Fruit fly (Drosophila melanogaster) whole organism, embryonic: ENCODE results near the gene Suv3.
A peak's percentile ranks its signal among the peaks of the same experiment; 100 is the strongest.

Experiments
- Ada2b ChIP-seq: fragments of 200-800 bp; sonication (Bioruptor generic); IDR thresholded peaks from 2 replicates; pipeline ENCODE4 v1.3.6; 2022; ENCODE audit warnings: missing biosample characterization, missing genetic modification characterization
- Asciz ChIP-seq: fragments of 200-800 bp; sonication (Bioruptor generic); optimal IDR thresholded peaks from 2 replicates; lab custom pipeline; 2017; ENCODE audit warnings: missing biosample characterization, mild to moderate bottlenecking, missing genetic modification characterization, missing genetic modification reagents
- Atf6 ChIP-seq: fragments of 200-800 bp; sonication (Bioruptor generic); IDR thresholded peaks from 2 replicates; pipeline ENCODE4 v1.3.6; 2022; ENCODE audit warnings: missing biosample characterization, missing genetic modification characterization
- Awh ChIP-seq: fragments of 200-800 bp; sonication (Bioruptor generic); IDR thresholded peaks from 2 replicates; pipeline ENCODE4, ENCODE4 v1.3.6; 2022; ENCODE audit warnings: missing biosample characterization, missing genetic modification characterization
- BtbVII ChIP-seq: fragments of 200-800 bp; sonication (Bioruptor generic); optimal IDR thresholded peaks from 3 replicates; lab custom pipeline; 2017; ENCODE audit warnings: missing biosample characterization, mild to moderate bottlenecking, missing genetic modification characterization
- CG10209 ChIP-seq: fragments of 200-800 bp; sonication (Bioruptor generic); optimal IDR thresholded peaks from 3 replicates; lab custom pipeline; 2017; ENCODE audit warnings: missing biosample characterization, mild to moderate bottlenecking, missing genetic modification characterization, missing genetic modification reagents
- CG10654 ChIP-seq: fragments of 200-800 bp; sonication (Bioruptor generic); optimal IDR thresholded peaks from 2 replicates; lab custom pipeline; 2016; ENCODE audit warnings: missing biosample characterization, missing genetic modification characterization
- CG14050 ChIP-seq: fragments of 200-800 bp; sonication (Bioruptor generic); IDR thresholded peaks from 3 replicates; pipeline ENCODE4 v1.3.6; 2022; ENCODE audit warnings: missing biosample characterization, missing genetic modification characterization
- CG14965 ChIP-seq: fragments of 200-800 bp; sonication (Bioruptor generic); optimal IDR thresholded peaks from 2 replicates; lab custom pipeline; 2016; ENCODE audit warnings: missing biosample characterization, missing genetic modification characterization, borderline replicate concordance
- CG15514 ChIP-seq: fragments of 200-800 bp; sonication (Bioruptor generic); optimal IDR thresholded peaks from 3 replicates; lab custom pipeline; 2017; ENCODE audit warnings: missing biosample characterization, missing genetic modification characterization, mild to moderate bottlenecking, moderate library complexity, missing genetic modification reagents
- CG1647 ChIP-seq: fragments of 200-800 bp; sonication (Bioruptor generic); optimal IDR thresholded peaks from 3 replicates; lab custom pipeline; 2016; ENCODE audit warnings: missing biosample characterization, missing genetic modification characterization
- CG18476 ChIP-seq: fragments of 200-800 bp; sonication (Bioruptor generic); optimal IDR thresholded peaks from 2 replicates; lab custom pipeline; 2016; ENCODE audit warnings: missing biosample characterization, mild to moderate bottlenecking, missing genetic modification characterization
- CG18619 ChIP-seq: fragments of 200-800 bp; sonication (Bioruptor generic); optimal IDR thresholded peaks from 3 replicates; lab custom pipeline; 2017; ENCODE audit warnings: missing biosample characterization, mild to moderate bottlenecking, missing genetic modification characterization
- CG32767 ChIP-seq: fragments of 200-800 bp; sonication (Bioruptor generic); IDR thresholded peaks from 2 replicates; pipeline ENCODE4 v1.3.6; 2022; ENCODE audit warnings: missing biosample characterization, missing genetic modification characterization
- CG3726 ChIP-seq: fragments of 200-800 bp; sonication (Bioruptor generic); IDR thresholded peaks from 3 replicates; pipeline ENCODE4, ENCODE4 v1.3.6; 2022; ENCODE audit warnings: missing biosample characterization, missing genetic modification characterization
- CG3995 ChIP-seq: fragments of 200-800 bp; sonication (Bioruptor generic); optimal IDR thresholded peaks from 3 replicates; lab custom pipeline; 2016; ENCODE audit warnings: missing biosample characterization, missing genetic modification characterization
- CG4707 ChIP-seq: fragments of 200-800 bp; sonication (Bioruptor generic); optimal IDR thresholded peaks from 2 replicates; lab custom pipeline; 2018; ENCODE audit warnings: missing biosample characterization, mild to moderate bottlenecking, missing genetic modification characterization, moderate library complexity
- CG8290 ChIP-seq, 3 experiments: fragments of 200-800 bp; sonication (Bioruptor generic); optimal IDR thresholded peaks; 2 replicates each; lab custom pipeline; 2016 to 2019; ENCODE audit warnings: missing biosample characterization in 3 of 3, missing genetic modification characterization in 3 of 3, mild to moderate bottlenecking in 2 of 3, moderate library complexity in 1 of 3
- CHES-1-like ChIP-seq: fragments of 200-800 bp; sonication (Bioruptor generic); optimal IDR thresholded peaks from 2 replicates; lab custom pipeline; 2016; ENCODE audit warnings: missing biosample characterization, missing genetic modification characterization
- Doc2 ChIP-seq: fragments of 200-800 bp; sonication (Bioruptor generic); IDR thresholded peaks from 2 replicates; pipeline ENCODE4 v1.3.6; 2022; ENCODE audit warnings: missing biosample characterization, missing genetic modification characterization
- Hr78 ChIP-seq, 2 experiments: fragments of 200-800 bp in 1 of 2; fragments of >200 bp in 1 of 2; sonication (Bioruptor generic) in 1 of 2; optimal IDR thresholded peaks; 2 replicates each; lab custom pipeline; 2017 to 2019; ENCODE audit warnings: missing biosample characterization in 2 of 2, missing genetic modification characterization in 2 of 2, mild to moderate bottlenecking in 1 of 2, moderate library complexity in 1 of 2
- MBD-R2 ChIP-seq: fragments of 200-800 bp; sonication (Bioruptor generic); IDR thresholded peaks from 2 replicates; pipeline ENCODE4 v1.3.6; 2022; ENCODE audit warnings: missing biosample characterization, missing genetic modification characterization
- Mes4 ChIP-seq: fragments of 200-800 bp; sonication (Bioruptor generic); optimal IDR thresholded peaks from 2 replicates; lab custom pipeline; 2016; ENCODE audit warnings: missing biosample characterization, missing genetic modification characterization
- Optix ChIP-seq: fragments of 200-800 bp; sonication (Bioruptor generic); IDR thresholded peaks from 3 replicates; pipeline ENCODE4 v1.3.6; 2022; ENCODE audit warnings: missing biosample characterization, missing genetic modification characterization
- Vsx1 ChIP-seq: fragments of 200-800 bp; sonication (Bioruptor generic); optimal IDR thresholded peaks from 2 replicates; lab custom pipeline; 2017; ENCODE audit warnings: missing biosample characterization, mild to moderate bottlenecking, missing genetic modification characterization, missing genetic modification reagents
- ab ChIP-seq: fragments of 200-800 bp; sonication (Bioruptor generic); optimal IDR thresholded peaks from 2 replicates; lab custom pipeline; 2016; ENCODE audit warnings: missing biosample characterization, missing genetic modification characterization
- amos ChIP-seq: fragments of 200-800 bp; sonication (Bioruptor generic); IDR thresholded peaks from 2 replicates; pipeline ENCODE4 v1.3.6; 2022; ENCODE audit warnings: missing biosample characterization, missing genetic modification characterization; ENCODE audit not compliant: partially characterized antibody
- chif ChIP-seq, 2 experiments: fragments of 200-800 bp; sonication (Bioruptor generic); optimal IDR thresholded peaks; 3 replicates each; lab custom pipeline; 2016; ENCODE audit warnings: missing biosample characterization in 2 of 2, missing genetic modification characterization in 2 of 2
- ci ChIP-seq: fragments of 200-800 bp; sonication (Bioruptor generic); IDR thresholded peaks from 3 replicates; pipeline ENCODE4 v1.3.6; 2022; ENCODE audit warnings: missing biosample characterization, missing genetic modification characterization
- crc ChIP-seq: fragments of 200-800 bp; sonication (Bioruptor generic); optimal IDR thresholded peaks from 2 replicates; lab custom pipeline; 2016; ENCODE audit warnings: missing biosample characterization, missing genetic modification characterization
- cwo ChIP-seq: fragments of 200-800 bp; sonication (Bioruptor generic); optimal IDR thresholded peaks from 3 replicates; lab custom pipeline; 2017; ENCODE audit warnings: missing biosample characterization, missing genetic modification characterization, mild to moderate bottlenecking, moderate library complexity, missing genetic modification reagents
- da ChIP-seq: fragments of 200-800 bp; sonication (Bioruptor generic); optimal IDR thresholded peaks from 2 replicates; lab custom pipeline; 2016; ENCODE audit warnings: missing biosample characterization, missing genetic modification characterization
- dimm ChIP-seq: fragments of 200-800 bp; sonication (Bioruptor generic); IDR thresholded peaks from 2 replicates; pipeline ENCODE4 v1.3.6; 2022; ENCODE audit warnings: missing biosample characterization, missing genetic modification characterization
- dmrt11E ChIP-seq: fragments of 200-800 bp; sonication (Bioruptor generic); optimal IDR thresholded peaks from 3 replicates; lab custom pipeline; 2018; ENCODE audit warnings: missing biosample characterization, mild to moderate bottlenecking, missing genetic modification characterization, moderate library complexity
- gcm2 ChIP-seq: fragments of 200-800 bp; sonication (Bioruptor generic); optimal IDR thresholded peaks from 2 replicates; lab custom pipeline; 2016; ENCODE audit warnings: missing biosample characterization, missing genetic modification characterization
- gem ChIP-seq: fragments of 200-800 bp; sonication (Bioruptor generic); optimal IDR thresholded peaks from 2 replicates; lab custom pipeline; 2019; ENCODE audit warnings: missing biosample characterization, mild to moderate bottlenecking, missing genetic modification characterization, moderate library complexity
- grn ChIP-seq: fragments of 200-800 bp; sonication (Bioruptor generic); optimal IDR thresholded peaks from 3 replicates; lab custom pipeline; 2017; ENCODE audit warnings: missing biosample characterization, missing genetic modification characterization
- gro ChIP-seq: fragments of 200-800 bp; sonication (Bioruptor generic); optimal IDR thresholded peaks from 2 replicates; lab custom pipeline; 2016; ENCODE audit warnings: missing biosample characterization, missing genetic modification characterization
- h ChIP-seq: fragments of >200 bp; optimal IDR thresholded peaks from 2 replicates; lab custom pipeline; 2017
- ham ChIP-seq: fragments of 200-800 bp; sonication (Bioruptor generic); IDR thresholded peaks from 2 replicates; pipeline ENCODE4 v1.3.6; 2022; ENCODE audit warnings: missing biosample characterization, missing genetic modification characterization
- jing ChIP-seq: fragments of 200-800 bp; sonication (Bioruptor generic); optimal IDR thresholded peaks from 2 replicates; lab custom pipeline; 2018; ENCODE audit warnings: missing biosample characterization, mild to moderate bottlenecking, missing genetic modification characterization
- lilli ChIP-seq: fragments of 200-800 bp; sonication (Bioruptor generic); optimal IDR thresholded peaks from 3 replicates; lab custom pipeline; 2016; ENCODE audit warnings: missing biosample characterization, missing genetic modification characterization
- lmd ChIP-seq: fragments of 200-800 bp; sonication (Bioruptor generic); IDR thresholded peaks from 2 replicates; pipeline ENCODE4 v1.3.6; 2022; ENCODE audit warnings: missing biosample characterization, missing genetic modification characterization
- luna ChIP-seq: fragments of 200-800 bp; sonication (Bioruptor generic); optimal IDR thresholded peaks from 2 replicates; lab custom pipeline; 2016; ENCODE audit warnings: missing biosample characterization, missing genetic modification characterization
- nerfin-2 ChIP-seq: fragments of 200-800 bp; sonication (Bioruptor generic); IDR thresholded peaks from 2 replicates; pipeline ENCODE4 v1.3.6; 2022; ENCODE audit warnings: missing biosample characterization, missing genetic modification characterization; ENCODE audit not compliant: partially characterized antibody
- phol ChIP-seq: fragments of 200-800 bp; sonication (Bioruptor generic); optimal IDR thresholded peaks from 3 replicates; lab custom pipeline; 2018; ENCODE audit warnings: missing biosample characterization, mild to moderate bottlenecking, missing genetic modification characterization, moderate library complexity
- pros ChIP-seq: fragments of 200-800 bp; sonication (Bioruptor generic); optimal IDR thresholded peaks from 3 replicates; lab custom pipeline; 2019; ENCODE audit warnings: missing biosample characterization, mild to moderate bottlenecking, missing genetic modification characterization, moderate library complexity
- ro ChIP-seq: fragments of 200-800 bp; sonication (Bioruptor generic); IDR thresholded peaks from 2 replicates; pipeline ENCODE4 v1.3.6; 2022; ENCODE audit warnings: missing biosample characterization, missing genetic modification characterization
- run ChIP-seq: fragments of 200-800 bp; sonication (Bioruptor generic); optimal IDR thresholded peaks from 3 replicates; lab custom pipeline; 2018; ENCODE audit warnings: missing biosample characterization, mild to moderate bottlenecking, missing genetic modification characterization
- sens ChIP-seq: fragments of 200-800 bp; sonication (Bioruptor generic); peaks from one replicate; lab custom pipeline; 2016; ENCODE audit warnings: missing biosample characterization, missing genetic modification characterization
- stc ChIP-seq: fragments of 200-800 bp; sonication (Bioruptor generic); IDR thresholded peaks from 2 replicates; pipeline ENCODE4 v1.3.6; 2022; ENCODE audit warnings: missing biosample characterization, missing genetic modification characterization

Suv3 gene

dm6 chr3R:4281119-4281861, 30.1 kb upstream of the Suv3 start (continued):
- TF ChIP-seq CG8290 (GFP tag; optimal IDR thresholded peaks at IDR 0.05; lab: Kevin White, UChicago) (no peak), CG8290 (tag; optimal IDR thresholded peaks at IDR 0.05; lab: Kevin White, UChicago) (peak in 1 of 2 experiments; percentile 38), CG3726 (no peak), jing (GFP tag; lab: Kevin White, UChicago) (no peak), gem (no peak), sens (GFP tag; lab: Kevin White, UChicago) (peak; percentile 68), Asciz (no peak), grn (peak; percentile 16), BtbVII (GFP tag; lab: Kevin White, UChicago) (no peak), cwo (GFP tag; lab: Kevin White, UChicago) (no peak), Doc2 (GFP tag; lab: Robert Waterston, UW) (no peak), CG1647 (no peak), luna (GFP tag; lab: Kevin White, UChicago) (no peak), chif (GFP tag; optimal IDR thresholded peaks at IDR 0.05; lab: Kevin White, UChicago) (no peak), CG15514 (GFP tag; lab: Kevin White, UChicago) (no peak), Ada2b (GFP tag; lab: Robert Waterston, UW) (no peak), Hr78 (GFP tag; optimal IDR thresholded peaks at IDR 0.05; lab: Kevin White, UChicago) (no peak), h (lab: Kevin White, UChicago) (no peak), gro (no peak), MBD-R2 (no peak), CG18476 (GFP tag; lab: Kevin White, UChicago) (no peak), dimm (no peak), Vsx1 (GFP tag; lab: Kevin White, UChicago) (no peak), phol (tag; lab: Kevin White, UChicago) (no peak), pros (peak; percentile 34), CG4707 (GFP tag; lab: Kevin White, UChicago) (no peak), ham (GFP tag; lab: Robert Waterston, UW) (no peak), Awh (no peak), ab (GFP tag; lab: Kevin White, UChicago) (no peak), stc (GFP tag; lab: Robert Waterston, UW) (no peak), dmrt11E (tag; lab: Kevin White, UChicago) (no peak), Optix (no peak; the same call in 2 of the 3 replicates), CG3995 (GFP tag; lab: Kevin White, UChicago) (no peak), ci (GFP tag; lab: Robert Waterston, UW) (no peak), CG14050 (no peak), lilli (GFP tag; lab: Kevin White, UChicago) (no peak), gcm2 (GFP tag; lab: Kevin White, UChicago) (no peak), run (tag; lab: Kevin White, UChicago) (no peak), nerfin-2 (GFP tag; lab: Robert Waterston, UW) (no peak), da (GFP tag; lab: Kevin White, UChicago) (no peak), CG14965 (GFP tag; lab: Kevin White, UChicago) (no peak), Mes4 (GFP tag; lab: Kevin White, UChicago) (no peak), ro (GFP tag; lab: Robert Waterston, UW) (no peak), amos (GFP tag; lab: Robert Waterston, UW) (no peak), crc (no peak), CG18619 (GFP tag; lab: Kevin White, UChicago) (no peak), CG10209 (GFP tag; lab: Kevin White, UChicago) (no peak), CG32767 (GFP tag; lab: Robert Waterston, UW) (no peak), Atf6 (GFP tag; lab: Robert Waterston, UW) (no peak), CG10654 (GFP tag; lab: Kevin White, UChicago) (no peak), lmd (GFP tag; lab: Robert Waterston, UW) (no peak), CHES-1-like (GFP tag; lab: Kevin White, UChicago) (no peak)
